Worm (Caenorhabditis elegans): ENCODE measurements around the gene lipl-6.
A peak's percentile ranks its signal among the peaks of the same experiment; 100 is the strongest.

The lipl-6 gene

DNA sequence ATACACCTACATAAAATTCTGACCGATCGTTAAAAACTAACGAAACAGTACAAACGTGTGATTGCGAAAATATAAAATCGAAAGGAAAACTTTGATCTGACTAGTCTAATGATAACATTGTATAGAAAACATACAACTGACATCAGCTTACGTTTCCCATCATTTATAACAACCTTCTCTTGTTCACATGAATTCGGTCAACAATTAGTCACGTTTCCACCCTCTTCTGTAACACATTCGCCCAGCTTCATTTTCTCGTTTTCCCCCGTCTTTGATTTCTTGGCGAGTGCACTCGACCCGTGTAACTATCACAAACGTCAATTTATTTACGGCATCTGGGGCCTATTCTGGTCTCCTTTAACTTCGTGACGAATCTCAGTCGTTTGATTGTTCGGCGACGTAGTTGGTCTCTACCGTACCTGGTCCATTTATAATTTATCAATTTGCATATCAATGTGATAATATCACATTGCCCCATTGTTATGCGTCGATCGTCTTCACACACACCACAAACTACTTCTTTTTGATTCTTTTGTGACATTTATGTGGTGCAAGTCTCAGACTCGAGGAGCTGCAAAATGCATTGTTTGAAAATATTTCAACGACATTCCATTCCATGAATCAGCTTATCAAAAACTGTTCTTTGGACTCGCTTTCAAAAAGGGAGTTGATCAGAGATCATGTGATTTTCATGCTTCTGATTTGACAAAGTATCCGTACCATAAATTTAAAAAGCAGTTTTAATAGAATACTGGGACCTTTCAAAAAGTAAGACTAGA is 33.1 kb downstream of the lipl-6 start (continued):
- TF ChIP-seq jun-1 (tag; optimal IDR thresholded peaks at IDR 0.05) (no peak), daf-12 (tag; optimal IDR thresholded peaks at IDR 0.05) (no peak), daf-16 (GFP tag; optimal IDR thresholded peaks at IDR 0.05) (peak in 1 of 2 experiments; percentile 11), daf-16 (tag; optimal IDR thresholded peaks at IDR 0.05) (peak; percentile 56), hlh-30 (tag; optimal IDR thresholded peaks at IDR 0.05; ENCODE audit: insufficient read depth) (peak; percentile 32), dmd-6 (GFP tag; IDR thresholded peaks at IDR 0.05) (peak; percentile 53), aha-1 (tag) (peak; percentile 89), mep-1 (tag; optimal IDR thresholded peaks at IDR 0.05) (no peak), ceh-44 (GFP tag; IDR thresholded peaks at IDR 0.05) (no peak), nhr-6 (tag; optimal IDR thresholded peaks at IDR 0.05) (no peak), sdz-12 (GFP tag; optimal IDR thresholded peaks at IDR 0.05) (no peak), lin-1 (GFP tag; IDR thresholded peaks at IDR 0.05) (no peak), ceh-62 (tag; optimal IDR thresholded peaks at IDR 0.05) (no peak), hif-1 (tag; optimal IDR thresholded peaks at IDR 0.05) (peak in 1 of 2 experiments; percentile 38)

DNA sequence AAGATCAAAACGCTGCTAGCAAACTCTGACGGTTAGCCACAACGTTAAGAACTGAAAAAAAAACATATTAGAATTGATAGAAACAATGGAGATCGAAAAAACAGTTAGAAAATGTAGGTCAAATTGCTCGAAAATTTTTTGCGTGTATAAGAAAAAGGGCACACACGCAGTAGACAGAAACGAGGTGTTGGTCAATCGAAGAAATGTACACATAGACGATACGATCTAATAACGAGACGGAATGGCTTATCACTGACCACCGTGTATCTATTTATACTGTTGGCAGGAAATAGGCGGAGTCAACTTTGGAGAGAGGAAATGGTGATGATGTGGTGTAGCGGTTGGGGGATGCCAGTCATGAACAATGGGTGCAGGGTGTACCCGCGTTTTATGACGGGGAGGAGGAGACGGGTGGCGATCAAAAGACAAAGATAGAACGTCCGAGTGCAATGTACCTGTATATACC is 33.9 kb downstream of the lipl-6 start, which contains the start of gene odc-1:
TSS of gene odc-1 (minus strand) at position 51 of the 466 bp plus-strand sequence.
- TF ChIP-seq Y5F2A.4 (GFP tag; optimal IDR thresholded peaks at IDR 0.05) (no peak), mxl-3 (GFP tag; optimal IDR thresholded peaks at IDR 0.05) (no peak), lim-7 (GFP tag; IDR thresholded peaks at IDR 0.05) (no peak), dmd-8 (GFP tag; IDR thresholded peaks at IDR 0.05) (0 out of 2 replicates have a peak, but pooled peaks have one; percentile 56), dmd-9 (GFP tag; IDR thresholded peaks at IDR 0.05) (no peak), nhr-48 (tag; optimal IDR thresholded peaks at IDR 0.05) (peak; percentile 16), nhr-102 (tag; optimal IDR thresholded peaks at IDR 0.05) (no peak), nhr-6 (tag; optimal IDR thresholded peaks at IDR 0.05) (no peak), cey-2 (tag; optimal IDR thresholded peaks at IDR 0.05; ENCODE audit: borderline replicate concordance, insufficient read depth) (no peak), mes-2 (tag; optimal IDR thresholded peaks at IDR 0.05; ENCODE audit: poor library complexity, severe bottlenecking) (no peak), R02D3.7 (tag; optimal IDR thresholded peaks at IDR 0.05) (no peak), nhr-42 (GFP tag; IDR thresholded peaks at IDR 0.05) (no peak), nhr-41 (GFP tag; IDR thresholded peaks at IDR 0.05) (no peak), unc-62 (GFP tag; optimal IDR thresholded peaks at IDR 0.05 in 1 of 2) (peak in 1 of 2 experiments; percentile 33), unc-62 (tag; optimal IDR thresholded peaks at IDR 0.05) (no peak), ceh-32 (tag; optimal IDR thresholded peaks at IDR 0.05; ENCODE audit: poor library complexity) (no peak), lin-13 (GFP tag; optimal IDR thresholded peaks at IDR 0.05) (no peak), spr-3 (GFP tag; optimal IDR thresholded peaks at IDR 0.05) (no peak), snpc-1.2 (GFP tag; IDR thresholded peaks at IDR 0.05) (no peak), hlh-11 (tag; optimal IDR thresholded peaks at IDR 0.05) (peak; percentile 11), ZK546.5 (tag; optimal IDR thresholded peaks at IDR 0.05) (no peak), ama-1 (optimal IDR thresholded peaks at IDR 0.05) (no peak), madf-9 (GFP tag; conservative IDR thresholded peaks at IDR 0.05) (no peak), zfp-2 (tag; optimal IDR thresholded peaks at IDR 0.05) (no peak), egl-43 (GFP tag; IDR thresholded peaks at IDR 0.05) (0 out of 2 replicates have a peak, but pooled peaks have one; percentile 5), tra-1 (GFP tag; IDR thresholded peaks at IDR 0.05) (no peak), nhr-28 (tag; optimal IDR thresholded peaks at IDR 0.05) (no peak), aly-2 (tag; optimal IDR thresholded peaks at IDR 0.05) (no peak), T20F7.1 (GFP tag; optimal IDR thresholded peaks at IDR 0.05) (no peak), gei-8 (GFP tag; optimal IDR thresholded peaks at IDR 0.05) (no peak), pqm-1 (tag; optimal IDR thresholded peaks at IDR 0.05) (no peak), spr-1 (tag; optimal IDR thresholded peaks at IDR 0.05) (no peak), hlh-30 (tag; optimal IDR thresholded peaks at IDR 0.05; ENCODE audit: insufficient read depth) (no peak), nhr-111 (GFP tag; optimal IDR thresholded peaks at IDR 0.05) (no peak), dpl-1 (GFP tag; optimal IDR thresholded peaks at IDR 0.05) (no peak), egl-27 (tag; optimal IDR thresholded peaks at IDR 0.05) (no peak), zip-11 (GFP tag; IDR thresholded peaks at IDR 0.05) (no peak)
